Worm (Caenorhabditis elegans) whole organism, late embryonic: ENCODE results near the gene Y70C5A.2.
A peak's percentile ranks its signal among the peaks of the same experiment; 100 is the strongest.

ENCODE experiments used
- T23F11.4 ChIP-seq: fragments of 200-800 bp; sonication (Bioruptor generic); optimal IDR thresholded peaks from 2 replicates; lab custom pipeline; 2018; ENCODE audit warnings: mild to moderate bottlenecking, missing genetic modification characterization, missing compliant biosample characterization
- ceh-18 ChIP-seq: sonication (generic microtip); optimal IDR thresholded peaks from 2 replicates; lab custom pipeline; 2016; ENCODE audit warnings: missing genetic modification characterization, missing compliant biosample characterization
- ceh-34 ChIP-seq: sonication (generic microtip); optimal IDR thresholded peaks from 2 replicates; lab custom pipeline; 2016; ENCODE audit warnings: mild to moderate bottlenecking, missing genetic modification characterization, missing compliant biosample characterization
- nfya-1 ChIP-seq: sonication (generic microtip); optimal IDR thresholded peaks from 2 replicates; lab custom pipeline; 2017; ENCODE audit warnings: missing genetic modification characterization, mild to moderate bottlenecking, missing compliant biosample characterization, antibody characterized with exemption, moderate library complexity
- nhr-11 ChIP-seq: fragments of 150-350 bp; optimal IDR thresholded peaks from 2 replicates; lab custom pipeline; 2014; ENCODE audit warnings: missing biosample characterization, missing genetic modification characterization
- pat-9 ChIP-seq: fragments of 200-800 bp; sonication (Bioruptor generic); optimal IDR thresholded peaks from 2 replicates; lab custom pipeline; 2018; ENCODE audit warnings: mild to moderate bottlenecking, missing genetic modification characterization, moderate library complexity, missing compliant biosample characterization
- pha-4 ChIP-seq: fragments of 150-350 bp; optimal IDR thresholded peaks from 2 replicates; lab custom pipeline; 2018; ENCODE audit warnings: missing biosample characterization, missing genetic modification reagents, missing genetic modification characterization
- syd-9 ChIP-seq: sonication (generic microtip); optimal IDR thresholded peaks from 2 replicates; lab custom pipeline; 2016; ENCODE audit warnings: mild to moderate bottlenecking, missing genetic modification characterization, moderate library complexity, missing compliant biosample characterization
- tbx-2 ChIP-seq: sonication (generic microtip); optimal IDR thresholded peaks from 2 replicates; lab custom pipeline; 2016; ENCODE audit warnings: missing genetic modification characterization, missing compliant biosample characterization
- unc-3 ChIP-seq, 2 experiments: fragments of 200-800 bp in 1 of 2; sonication (Bioruptor generic) in 1 of 2; sonication (generic microtip) in 1 of 2; conservative IDR thresholded peaks in 1 of 2; optimal IDR thresholded peaks in 1 of 2; 2 replicates each; pipeline versions ENCODE4 v1.3.6 to Lab custom; 2016 to 2022; ENCODE audit warnings: missing compliant biosample characterization in 2 of 2, missing genetic modification characterization in 2 of 2, missing genetic modification reagents in 1 of 2

DNA sequence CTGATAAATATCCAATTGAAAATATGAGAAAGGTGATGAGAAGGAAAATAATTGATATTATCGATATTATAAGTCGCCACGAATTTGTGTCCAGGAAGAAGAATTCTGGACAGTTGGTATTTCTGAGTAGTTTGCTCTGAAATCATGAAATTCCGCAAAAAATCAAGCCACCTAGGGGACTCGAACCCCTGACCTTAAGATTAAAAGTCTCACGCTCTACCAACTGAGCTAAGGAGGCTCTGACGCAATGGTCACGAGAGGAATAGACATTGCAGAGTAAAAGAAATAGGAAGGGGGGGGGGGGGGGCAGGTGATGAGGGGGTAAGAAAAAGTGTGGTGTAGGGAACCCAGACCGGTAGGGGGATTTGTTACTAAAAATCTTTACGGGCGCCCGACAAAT is 1.1 kb downstream of the Y70C5A.2 start:
- peak; percentile 24 for TF ChIP-seq pat-9 (tag; lab: Kevin White, UChicago)
- no peak for TF ChIP-seq ceh-34 (tag; lab: Kevin White, UChicago)
- TF ChIP-seq nfya-1 (tag; lab: Kevin White, UChicago): no peak
- no peak for TF ChIP-seq T23F11.4
- no peak for TF ChIP-seq syd-9 (tag; lab: Kevin White, UChicago)
- TF ChIP-seq unc-3 (GFP tag; conservative IDR thresholded peaks at IDR 0.05; lab: Robert Waterston, UW): no peak
- TF ChIP-seq unc-3 (tag; optimal IDR thresholded peaks at IDR 0.05; lab: Kevin White, UChicago): no peak
- no peak for TF ChIP-seq pha-4 (tag; lab: Kevin White, UChicago)
- TF ChIP-seq tbx-2 (tag; lab: Kevin White, UChicago): no peak
- no peak for TF ChIP-seq ceh-18 (tag; lab: Kevin White, UChicago)
- TF ChIP-seq nhr-11 (tag; lab: Kevin White, UChicago): no peak
